Worm (Caenorhabditis elegans) whole organism, late embryonic: ENCODE results near the gene C14A4.8.

Source experiments
- ceh-14 ChIP-seq: sonication (generic microtip); optimal IDR thresholded peaks from 2 replicates; lab custom pipeline; 2016; ENCODE audit warnings: missing genotype, missing genetic modification characterization, missing compliant biosample characterization
- ceh-19 ChIP-seq: fragments of 200-800 bp; sonication (Bioruptor generic); optimal IDR thresholded peaks from 2 replicates; lab custom pipeline; 2018; ENCODE audit warnings: mild to moderate bottlenecking, missing genetic modification characterization, missing compliant biosample characterization
- ceh-31 ChIP-seq: sonication (generic microtip); optimal IDR thresholded peaks from 2 replicates; lab custom pipeline; 2016; ENCODE audit warnings: missing genetic modification characterization, missing compliant biosample characterization
- che-1 ChIP-seq: sonication (generic microtip); optimal IDR thresholded peaks from 2 replicates; lab custom pipeline; 2016; ENCODE audit warnings: mild to moderate bottlenecking, missing genetic modification characterization, missing compliant biosample characterization
- elt-2 ChIP-seq: sonication (generic microtip); optimal IDR thresholded peaks from 2 replicates; lab custom pipeline; 2016; ENCODE audit warnings: missing genetic modification reagents, missing genetic modification characterization, missing compliant biosample characterization
- elt-4 ChIP-seq: sonication (generic microtip); optimal IDR thresholded peaks from 2 replicates; lab custom pipeline; 2016; ENCODE audit warnings: missing genetic modification characterization, missing compliant biosample characterization
- hlh-30 ChIP-seq: sonication (generic microtip); optimal IDR thresholded peaks from 2 replicates; lab custom pipeline; 2017; ENCODE audit warnings: antibody characterized with exemption, missing genetic modification characterization, missing compliant biosample characterization; ENCODE audit not compliant: insufficient read depth
- hlh-6 ChIP-seq: sonication (generic microtip); optimal IDR thresholded peaks from 2 replicates; lab custom pipeline; 2016; ENCODE audit warnings: missing genotype, missing genetic modification characterization, missing compliant biosample characterization
- hlh-8 ChIP-seq: sonication (generic microtip); optimal IDR thresholded peaks from 2 replicates; lab custom pipeline; 2016; ENCODE audit warnings: missing genotype, missing genetic modification characterization, missing compliant biosample characterization
- lim-6 ChIP-seq: sonication (generic microtip); optimal IDR thresholded peaks from 2 replicates; lab custom pipeline; 2016; ENCODE audit warnings: missing genetic modification characterization, missing compliant biosample characterization
- tbx-7 ChIP-seq: sonication (generic microtip); optimal IDR thresholded peaks from 2 replicates; lab custom pipeline; 2016; ENCODE audit warnings: missing genotype, missing genetic modification characterization, missing compliant biosample characterization

Gene C14A4.8

ce11 chrII:10547803-10548693 is 49.9 kb downstream of the C14A4.8 start:
- TF ChIP-seq elt-2 (tag; lab: Kevin White, UChicago) = peak; percentile 39
- peak; percentile 92 for TF ChIP-seq hlh-30 (tag; lab: Kevin White, UChicago)
- TF ChIP-seq ceh-14 = no peak
- no peak for TF ChIP-seq ceh-19 (GFP tag; lab: Kevin White, UChicago)
- TF ChIP-seq ceh-31 = peak; percentile 10

ce11 chrII:10547311-10547710 is 50.6 kb downstream of the C14A4.8 start:
- TF ChIP-seq elt-4 (peak; percentile 12), tbx-7 (tag; lab: Kevin White, UChicago) (peak; percentile 24), che-1 (tag; lab: Kevin White, UChicago) (no peak), hlh-6 (tag; lab: Kevin White, UChicago) (peak; percentile 11), lim-6 (tag; lab: Kevin White, UChicago) (peak; percentile 17), ceh-31 (no peak), hlh-8 (tag; lab: Kevin White, UChicago) (peak; percentile 26)
